Fruit fly (Drosophila melanogaster) whole organism: ENCODE measurements around the gene SH3PX1.

Source experiments
- Dll ChIP-seq: fragments of >200 bp; optimal IDR thresholded peaks from 2 replicates; lab custom pipeline; 2017
- EcR ChIP-seq, 2 experiments: fragments of >200 bp; optimal IDR thresholded peaks; 2 replicates each; lab custom pipeline; 2017; ENCODE audit warnings: missing biosample characterization in 2 of 2, missing genetic modification characterization in 2 of 2, missing genetic modification reagents in 2 of 2
- psq ChIP-seq: fragments of >200 bp; optimal IDR thresholded peaks from 2 replicates; lab custom pipeline; 2017
- usp ChIP-seq: fragments of >200 bp; optimal IDR thresholded peaks from 2 replicates; lab custom pipeline; 2017; ENCODE audit warnings: missing biosample characterization, missing genetic modification characterization, mixed read lengths

DNA sequence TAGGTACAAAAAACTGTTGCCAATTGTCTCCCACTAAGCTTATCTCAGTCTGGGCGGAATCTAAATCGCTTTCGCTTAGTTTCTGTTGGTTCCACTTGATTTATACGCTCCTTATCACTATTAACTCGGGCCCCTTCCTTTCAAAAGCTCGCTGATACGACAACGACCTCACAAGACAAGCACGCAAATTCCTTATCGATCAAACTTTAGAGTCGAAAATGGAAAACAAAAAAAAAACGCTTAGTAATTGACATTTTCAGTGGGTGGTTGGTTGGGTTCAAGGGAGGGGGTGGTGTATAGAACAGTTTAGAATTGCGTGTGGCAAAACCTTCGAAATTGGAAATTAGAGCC is 22.2 kb downstream of the SH3PX1 start:
- TF ChIP-seq EcR (GFP tag; optimal IDR thresholded peaks at IDR 0.05; lab: Kevin White, UChicago) (no peak), psq (lab: Kevin White, UChicago) (no peak), usp (no peak), Dll (lab: Kevin White, UChicago) (no peak)
